Fruit fly (Drosophila melanogaster): ENCODE measurements around the gene CG7168.

CG7168 gene

DNA sequence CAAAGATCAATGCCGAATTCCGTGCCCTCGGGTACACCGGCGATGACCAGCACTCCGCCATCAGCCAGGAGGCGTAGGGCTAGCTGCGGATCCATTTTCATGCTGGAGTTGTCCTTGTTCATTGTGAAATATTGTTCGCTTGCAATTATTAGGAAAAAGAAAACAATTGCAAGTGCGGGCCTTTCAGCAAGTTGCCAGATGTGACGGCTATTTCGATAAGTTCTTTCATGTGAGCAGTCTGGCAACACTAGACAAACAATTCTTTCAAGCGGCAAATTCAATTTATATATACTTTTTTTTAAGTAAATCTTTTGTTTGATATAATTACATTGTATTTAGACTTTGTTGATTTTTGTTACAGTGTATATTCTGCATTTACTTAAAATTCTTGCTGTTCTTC lies 26.7 kb upstream of the CG7168 start, which contains the start of gene CG12320 (continued):
- TF ChIP-seq lov (optimal IDR thresholded peaks at IDR 0.05) (no peak), lov (GFP tag; IDR thresholded peaks at IDR 0.05) (no peak), CoRest (tag; optimal IDR thresholded peaks at IDR 0.05) (no peak), Med (GFP tag) (peak; percentile 32), Taf1 (GFP tag; IDR thresholded peaks at IDR 0.05) (no peak), phol (tag; optimal IDR thresholded peaks at IDR 0.05) (no peak), Drgx (GFP tag; IDR thresholded peaks at IDR 0.05) (no peak), CG2875 (GFP tag; optimal IDR thresholded peaks at IDR 0.05) (no peak), Awh (GFP tag; IDR thresholded peaks at IDR 0.05) (no peak), CG3847 (GFP tag; IDR thresholded peaks at IDR 0.05) (peak; percentile 53; the same call in 1 of the 2 replicates), CG2116 (GFP tag; optimal IDR thresholded peaks at IDR 0.05) (peak; percentile 41), HLH54F (GFP tag; optimal IDR thresholded peaks at IDR 0.05) (no peak), Oaz (GFP tag; IDR thresholded peaks at IDR 0.05) (no peak), Nf-YB (GFP tag; optimal IDR thresholded peaks at IDR 0.05) (no peak), CG31441 (GFP tag; IDR thresholded peaks at IDR 0.05) (no peak), CG13894 (tag; optimal IDR thresholded peaks at IDR 0.05) (no peak), Ssrp (tag; optimal IDR thresholded peaks at IDR 0.05) (no peak)

DNA sequence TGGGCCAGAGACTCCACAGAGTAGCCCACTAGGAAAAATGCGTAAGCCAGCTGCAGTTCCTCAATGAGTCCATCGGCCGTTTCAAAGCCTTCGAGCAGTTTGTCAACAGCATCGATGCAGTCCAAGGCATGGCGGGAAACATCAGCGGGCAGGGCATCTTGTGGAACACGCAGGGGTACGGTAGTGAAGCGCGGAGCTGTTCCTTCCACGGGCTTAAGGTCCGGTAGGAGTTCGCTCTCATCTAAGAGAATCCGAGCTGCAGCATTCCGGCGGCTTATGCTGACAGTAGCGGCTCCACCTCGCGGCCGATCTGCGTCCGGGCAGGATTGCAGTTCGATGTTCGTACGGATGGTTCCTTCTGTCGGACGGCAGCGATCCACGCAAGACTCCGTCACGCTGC lies 26.0 kb upstream of the CG7168 start:
- TF ChIP-seq disco-r (GFP tag; optimal IDR thresholded peaks at IDR 0.05) (no peak), Ets65A (GFP tag) (peak; percentile 31), br (optimal IDR thresholded peaks at IDR 0.05) (no peak), CG17186 (GFP tag; optimal IDR thresholded peaks at IDR 0.05) (no peak), CG8478 (optimal IDR thresholded peaks at IDR 0.05) (peak; percentile 53)

DNA sequence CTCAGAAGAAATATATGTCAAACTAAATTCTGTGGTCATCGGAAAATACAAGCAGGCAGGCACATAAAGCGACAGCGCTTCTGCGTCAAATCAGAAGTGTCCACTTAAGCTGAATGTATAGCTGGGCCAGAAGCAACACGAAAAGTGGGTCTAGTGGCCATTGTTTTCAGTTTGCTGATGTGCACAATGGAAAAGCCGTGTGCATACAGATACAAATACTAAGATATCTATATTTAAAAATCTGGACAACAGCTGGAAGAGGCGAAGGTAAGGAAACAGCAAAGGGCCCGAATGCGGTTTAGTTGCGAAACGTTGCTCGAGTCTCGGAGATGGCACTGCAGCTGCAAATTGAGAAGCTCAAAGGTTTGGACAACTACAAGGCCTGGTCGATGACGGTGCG lies 24.9 kb upstream of the CG7168 start, which contains the start of gene CG18598:
Gene CG18598 (plus strand): TSS at position 301 of the 400 bp plus-strand sequence.
- TF ChIP-seq Rfx (GFP tag; IDR thresholded peaks at IDR 0.05) (no peak), sens (GFP tag) (peak; percentile 34), Ets65A (GFP tag) (peak; percentile 88), Med (GFP tag) (peak; percentile 60), Oaz (GFP tag; IDR thresholded peaks at IDR 0.05) (no peak)

DNA sequence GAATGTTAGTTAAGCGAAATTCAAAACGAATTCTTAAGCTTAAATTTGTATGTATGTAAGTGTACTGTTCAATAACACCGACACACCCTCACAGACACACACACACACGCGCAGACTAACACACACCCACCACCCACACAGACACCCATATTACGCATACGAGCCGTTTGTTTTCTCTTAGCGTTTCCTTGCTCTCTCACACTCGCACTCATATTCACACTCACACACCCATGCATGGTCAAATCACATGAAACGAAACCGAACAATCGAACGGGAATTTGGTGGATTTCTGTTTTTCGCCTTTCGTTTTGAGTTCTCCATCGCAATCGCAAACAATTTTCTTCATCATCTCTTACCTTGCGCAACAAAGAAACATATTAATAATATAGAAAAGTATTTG lies 23.4 kb upstream of the CG7168 start:
- TF ChIP-seq unpg (GFP tag; optimal IDR thresholded peaks at IDR 0.05): no peak
- TF ChIP-seq MESR4 (GFP tag; optimal IDR thresholded peaks at IDR 0.05): no peak
- peak; percentile 46; the same call in 1 of the 2 replicates for TF ChIP-seq CG32532 (GFP tag; IDR thresholded peaks at IDR 0.05)
- TF ChIP-seq sob (GFP tag; IDR thresholded peaks at IDR 0.05): 0 out of 2 replicates have a peak, but pooled peaks have one; percentile 30
- TF ChIP-seq Ssrp (tag; optimal IDR thresholded peaks at IDR 0.05): no peak
- TF ChIP-seq dm (GFP tag; optimal IDR thresholded peaks at IDR 0.05): no peak
- TF ChIP-seq chm (GFP tag; IDR thresholded peaks at IDR 0.05): 0 out of 2 replicates have a peak, but pooled peaks have one; percentile 20
- TF ChIP-seq esg (GFP tag; conservative IDR thresholded peaks at IDR 0.05): no peak
- TF ChIP-seq Adf1 (GFP tag; IDR thresholded peaks at IDR 0.05): no peak
- 0 out of 2 replicates have a peak, but pooled peaks have one; percentile 11 for TF ChIP-seq Scr (GFP tag; IDR thresholded peaks at IDR 0.05; ENCODE audit: partially characterized antibody)
- peak; percentile 77 for TF ChIP-seq Med (GFP tag)
- no peak for TF ChIP-seq CG9797 (GFP tag; optimal IDR thresholded peaks at IDR 0.05)
- peak; percentile 89 for TF ChIP-seq cg (GFP tag; optimal IDR thresholded peaks at IDR 0.05)
- TF ChIP-seq Ets97D (GFP tag; optimal IDR thresholded peaks at IDR 0.05): no peak
- peak; percentile 30 to 73 for TF ChIP-seq Trl (optimal IDR thresholded peaks at IDR 0.05)
- no peak for TF ChIP-seq Trl (GFP tag; optimal IDR thresholded peaks at IDR 0.05)
- no peak for TF ChIP-seq corto (GFP tag; optimal IDR thresholded peaks at IDR 0.05)
- TF ChIP-seq Ptx1 (GFP tag; IDR thresholded peaks at IDR 0.05): no peak
- peak in 1 of 2 experiments; percentile 44 for TF ChIP-seq Pdp1 (GFP tag; optimal IDR thresholded peaks at IDR 0.05)
- TF ChIP-seq chinmo (GFP tag; IDR thresholded peaks at IDR 0.05; ENCODE audit: partially characterized antibody): 0 out of 4 replicates have a peak, but pooled peaks have one; percentile 62
- TF ChIP-seq Gsc (GFP tag; IDR thresholded peaks at IDR 0.05): no peak
- TF ChIP-seq slp2 (GFP tag; optimal IDR thresholded peaks at IDR 0.05): no peak
- no peak for TF ChIP-seq Hr78 (GFP tag; optimal IDR thresholded peaks at IDR 0.05)
- TF ChIP-seq CG3163 (GFP tag; optimal IDR thresholded peaks at IDR 0.05): peak; percentile 58
- no peak for TF ChIP-seq kah (GFP tag; optimal IDR thresholded peaks at IDR 0.05)
- no peak for TF ChIP-seq gcm2 (GFP tag; optimal IDR thresholded peaks at IDR 0.05)
- no peak for TF ChIP-seq Lpt (GFP tag; optimal IDR thresholded peaks at IDR 0.05)

Data from whole organism, embryonic.